Worm (Caenorhabditis elegans): Measurements from ENCODE around the gene C18B2.5.
A peak's percentile ranks its signal among the peaks of the same experiment; 100 is the strongest.

Gene C18B2.5

ce11 chrX:3631550-3631949, 20.7 kb upstream of the C18B2.5 start:
- TF ChIP-seq ceh-36 (tag; optimal IDR thresholded peaks at IDR 0.05) (no peak), flt-1 (GFP tag; IDR thresholded peaks at IDR 0.05) (no peak), F13C5.2 (tag; optimal IDR thresholded peaks at IDR 0.05) (no peak), sea-1 (GFP tag; conservative IDR thresholded peaks at IDR 0.05) (peak; percentile 72; the same call in 1 of the 2 replicates), tbx-37 (GFP tag; conservative IDR thresholded peaks at IDR 0.05) (no peak), ets-7 (tag; optimal IDR thresholded peaks at IDR 0.05) (no peak), tbx-11 (GFP tag; IDR thresholded peaks at IDR 0.05) (peak; percentile 65), scrt-1 (GFP tag; IDR thresholded peaks at IDR 0.05) (0 out of 2 replicates have a peak, but pooled peaks have one; percentile 60), tra-4 (tag; optimal IDR thresholded peaks at IDR 0.05) (no peak), hmbx-1 (tag; optimal IDR thresholded peaks at IDR 0.05) (no peak), ceh-13 (GFP tag; optimal IDR thresholded peaks at IDR 0.05) (no peak), hmg-4 (GFP tag; optimal IDR thresholded peaks at IDR 0.05) (no peak), pes-1 (GFP tag; IDR thresholded peaks at IDR 0.05) (no peak), hnd-1 (tag; optimal IDR thresholded peaks at IDR 0.05) (no peak), aly-1 (tag; optimal IDR thresholded peaks at IDR 0.05) (no peak), ama-1 (optimal IDR thresholded peaks at IDR 0.05) (no peak), B0310.2 (tag; optimal IDR thresholded peaks at IDR 0.05) (no peak)

- TF ChIP-seq F13C5.2 (tag; optimal IDR thresholded peaks at IDR 0.05) (no peak), hmbx-1 (tag; optimal IDR thresholded peaks at IDR 0.05) (no peak), tbx-11 (GFP tag; IDR thresholded peaks at IDR 0.05) (no peak)
Observed at ce11 chrX:3630090-3630489, 19.2 kb upstream of the C18B2.5 start.

ce11 chrX:3628016-3628415, 17.1 kb upstream of the C18B2.5 start, which contains the start of gene vep-2:
Gene vep-2, plus strand, starts transcription at chrX:3628316.
- TF ChIP-seq scrt-1 (GFP tag; IDR thresholded peaks at IDR 0.05): no peak
- TF ChIP-seq hmg-4 (GFP tag; optimal IDR thresholded peaks at IDR 0.05): no peak
- TF ChIP-seq ama-1 (optimal IDR thresholded peaks at IDR 0.05): no peak
- TF ChIP-seq flt-1 (GFP tag; IDR thresholded peaks at IDR 0.05): no peak
- no peak for TF ChIP-seq pes-1 (GFP tag; IDR thresholded peaks at IDR 0.05)
- TF ChIP-seq F13C5.2 (tag; optimal IDR thresholded peaks at IDR 0.05): no peak
- TF ChIP-seq hnd-1 (tag; optimal IDR thresholded peaks at IDR 0.05): no peak
- no peak for TF ChIP-seq B0310.2 (tag; optimal IDR thresholded peaks at IDR 0.05)
- no peak for TF ChIP-seq aly-1 (tag; optimal IDR thresholded peaks at IDR 0.05)
- no peak for TF ChIP-seq tbx-11 (GFP tag; IDR thresholded peaks at IDR 0.05)
- TF ChIP-seq ceh-36 (tag; optimal IDR thresholded peaks at IDR 0.05): no peak
- TF ChIP-seq tra-4 (tag; optimal IDR thresholded peaks at IDR 0.05): no peak
- TF ChIP-seq hmbx-1 (tag; optimal IDR thresholded peaks at IDR 0.05): no peak
- no peak for TF ChIP-seq ets-7 (tag; optimal IDR thresholded peaks at IDR 0.05)
- TF ChIP-seq ceh-13 (GFP tag; optimal IDR thresholded peaks at IDR 0.05): no peak
- TF ChIP-seq tbx-37 (GFP tag; conservative IDR thresholded peaks at IDR 0.05): no peak

- TF ChIP-seq sea-1 (GFP tag; conservative IDR thresholded peaks at IDR 0.05): no peak
- TF ChIP-seq flt-1 (GFP tag; IDR thresholded peaks at IDR 0.05): no peak
- TF ChIP-seq pes-1 (GFP tag; IDR thresholded peaks at IDR 0.05): no peak
- no peak for TF ChIP-seq hmg-4 (GFP tag; optimal IDR thresholded peaks at IDR 0.05)
- no peak for TF ChIP-seq tbx-37 (GFP tag; conservative IDR thresholded peaks at IDR 0.05)
- no peak for TF ChIP-seq scrt-1 (GFP tag; IDR thresholded peaks at IDR 0.05)
- no peak for TF ChIP-seq ets-7 (tag; optimal IDR thresholded peaks at IDR 0.05)
- no peak for TF ChIP-seq ama-1 (optimal IDR thresholded peaks at IDR 0.05)
- no peak for TF ChIP-seq hmbx-1 (tag; optimal IDR thresholded peaks at IDR 0.05)
- TF ChIP-seq tra-4 (tag; optimal IDR thresholded peaks at IDR 0.05): no peak
- TF ChIP-seq aly-1 (tag; optimal IDR thresholded peaks at IDR 0.05): no peak
- TF ChIP-seq B0310.2 (tag; optimal IDR thresholded peaks at IDR 0.05): no peak
- no peak for TF ChIP-seq ceh-36 (tag; optimal IDR thresholded peaks at IDR 0.05)
Observed at ce11 chrX:3625599-3625998, 14.7 kb upstream of the C18B2.5 start.

- TF ChIP-seq sea-1 (GFP tag; conservative IDR thresholded peaks at IDR 0.05) (no peak), flt-1 (GFP tag; IDR thresholded peaks at IDR 0.05) (no peak), ets-7 (tag; optimal IDR thresholded peaks at IDR 0.05) (no peak), F13C5.2 (tag; optimal IDR thresholded peaks at IDR 0.05) (no peak), tbx-37 (GFP tag; conservative IDR thresholded peaks at IDR 0.05) (no peak), hnd-1 (tag; optimal IDR thresholded peaks at IDR 0.05) (no peak)
Observed at ce11 chrX:3623162-3623561, 12.3 kb upstream of the C18B2.5 start, which contains the start of gene C18B2.2. Gene C18B2.2, plus strand, starts transcription at chrX:3623462.

ce11 chrX:3618842-3619241, 8.0 kb upstream of the C18B2.5 start:
- TF ChIP-seq scrt-1 (GFP tag; IDR thresholded peaks at IDR 0.05) (no peak), pes-1 (GFP tag; IDR thresholded peaks at IDR 0.05) (no peak), ceh-13 (GFP tag; optimal IDR thresholded peaks at IDR 0.05) (no peak), ets-7 (tag; optimal IDR thresholded peaks at IDR 0.05) (no peak), B0310.2 (tag; optimal IDR thresholded peaks at IDR 0.05) (no peak), hmbx-1 (tag; optimal IDR thresholded peaks at IDR 0.05) (no peak), tra-4 (tag; optimal IDR thresholded peaks at IDR 0.05) (no peak), ceh-36 (tag; optimal IDR thresholded peaks at IDR 0.05) (no peak), flt-1 (GFP tag; IDR thresholded peaks at IDR 0.05) (no peak), tbx-37 (GFP tag; conservative IDR thresholded peaks at IDR 0.05) (no peak), hmg-4 (GFP tag; optimal IDR thresholded peaks at IDR 0.05) (no peak), ama-1 (optimal IDR thresholded peaks at IDR 0.05) (no peak), hnd-1 (tag; optimal IDR thresholded peaks at IDR 0.05) (no peak), aly-1 (tag; optimal IDR thresholded peaks at IDR 0.05) (no peak), F13C5.2 (tag; optimal IDR thresholded peaks at IDR 0.05) (no peak), tbx-11 (GFP tag; IDR thresholded peaks at IDR 0.05) (no peak), sea-1 (GFP tag; conservative IDR thresholded peaks at IDR 0.05) (no peak)

ce11 chrX:3617218-3617617, 6.3 kb upstream of the C18B2.5 start, which contains the start of gene del-9:
Gene del-9, minus strand, starts transcription at chrX:3617318.
- TF ChIP-seq tbx-11 (GFP tag; IDR thresholded peaks at IDR 0.05) (no peak), tbx-37 (GFP tag; conservative IDR thresholded peaks at IDR 0.05) (no peak), sea-1 (GFP tag; conservative IDR thresholded peaks at IDR 0.05) (no peak), flt-1 (GFP tag; IDR thresholded peaks at IDR 0.05) (no peak), ets-7 (tag; optimal IDR thresholded peaks at IDR 0.05) (no peak), pes-1 (GFP tag; IDR thresholded peaks at IDR 0.05) (no peak), F13C5.2 (tag; optimal IDR thresholded peaks at IDR 0.05) (no peak), ceh-13 (GFP tag; optimal IDR thresholded peaks at IDR 0.05) (no peak), aly-1 (tag; optimal IDR thresholded peaks at IDR 0.05) (no peak), tra-4 (tag; optimal IDR thresholded peaks at IDR 0.05) (no peak), hmbx-1 (tag; optimal IDR thresholded peaks at IDR 0.05) (no peak), scrt-1 (GFP tag; IDR thresholded peaks at IDR 0.05) (no peak), ceh-36 (tag; optimal IDR thresholded peaks at IDR 0.05) (no peak), ama-1 (optimal IDR thresholded peaks at IDR 0.05) (no peak)

Measured in whole organism, early embryonic.